Fruit fly (Drosophila melanogaster) whole organism, embryonic: ENCODE measurements around the gene NdufA3.

Source experiments
- BEAF-32 ChIP-seq: fragments of 200-800 bp; sonication (Bioruptor generic); optimal IDR thresholded peaks from 3 replicates; lab custom pipeline; 2017; ENCODE audit warnings: missing biosample characterization, missing genetic modification characterization, mild to moderate bottlenecking, moderate library complexity, missing genetic modification reagents
- CG10267 ChIP-seq: fragments of 200-800 bp; sonication (Bioruptor generic); optimal IDR thresholded peaks from 2 replicates; lab custom pipeline; 2018; ENCODE audit warnings: missing biosample characterization, mild to moderate bottlenecking, missing genetic modification characterization, moderate library complexity
- CG12071 ChIP-seq: fragments of 200-800 bp; sonication (Bioruptor generic); optimal IDR thresholded peaks from 3 replicates; lab custom pipeline; 2018; ENCODE audit warnings: missing biosample characterization, mild to moderate bottlenecking, missing genetic modification characterization
- CG1233 ChIP-seq: fragments of 200-800 bp; sonication (Bioruptor generic); optimal IDR thresholded peaks from 4 replicates; lab custom pipeline; 2018; ENCODE audit warnings: missing biosample characterization, mild to moderate bottlenecking, missing genetic modification characterization
- CG12391 ChIP-seq: fragments of 200-800 bp; sonication (Bioruptor generic); optimal IDR thresholded peaks from 3 replicates; lab custom pipeline; 2018; ENCODE audit warnings: missing biosample characterization, mild to moderate bottlenecking, missing genetic modification characterization, moderate library complexity
- CG14667 ChIP-seq: fragments of 200-800 bp; sonication (Bioruptor generic); IDR thresholded peaks from 2 replicates; pipeline ENCODE4 v1.3.6; 2022; ENCODE audit warnings: missing biosample characterization, missing genetic modification characterization
- CG1603 ChIP-seq: fragments of 200-800 bp; sonication (Bioruptor generic); optimal IDR thresholded peaks from 2 replicates; lab custom pipeline; 2019; ENCODE audit warnings: missing biosample characterization, mild to moderate bottlenecking, missing genetic modification characterization, moderate library complexity
- CG18764 ChIP-seq: fragments of 200-800 bp; sonication (Bioruptor generic); optimal IDR thresholded peaks from 3 replicates; lab custom pipeline; 2016; ENCODE audit warnings: missing biosample characterization, missing genetic modification characterization
- CG2199 ChIP-seq: fragments of 200-800 bp; sonication (Bioruptor generic); IDR thresholded peaks from 3 replicates; pipeline ENCODE4 v1.3.6; 2022; ENCODE audit warnings: missing biosample characterization, missing genetic modification characterization
- CG2712 ChIP-seq: fragments of 200-800 bp; optimal IDR thresholded peaks from 3 replicates; lab custom pipeline; 2019; ENCODE audit warnings: missing biosample characterization, mild to moderate bottlenecking, missing genetic modification characterization, moderate library complexity
- CG32767 ChIP-seq: fragments of 200-800 bp; sonication (Bioruptor generic); IDR thresholded peaks from 2 replicates; pipeline ENCODE4 v1.3.6; 2022; ENCODE audit warnings: missing biosample characterization, missing genetic modification characterization
- CG32772 ChIP-seq: fragments of 200-800 bp; sonication (Bioruptor generic); IDR thresholded peaks from 2 replicates; pipeline ENCODE4 v1.3.6; 2022; ENCODE audit warnings: missing biosample characterization, missing genetic modification characterization
- CG42726 ChIP-seq: fragments of 200-800 bp; sonication (Bioruptor generic); IDR thresholded peaks from 2 replicates; pipeline ENCODE4 v1.3.6; 2022; ENCODE audit warnings: missing biosample characterization, missing genetic modification characterization; ENCODE audit not compliant: partially characterized antibody
- CG4282 ChIP-seq: fragments of 200-800 bp; sonication (Bioruptor generic); optimal IDR thresholded peaks from 2 replicates; lab custom pipeline; 2016; ENCODE audit warnings: missing biosample characterization, missing genetic modification characterization
- CG4404 ChIP-seq: fragments of 200-800 bp; sonication (Bioruptor generic); IDR thresholded peaks from 2 replicates; pipeline ENCODE4 v1.3.6; 2022; ENCODE audit warnings: missing biosample characterization, missing genetic modification characterization
- CG6272 ChIP-seq: fragments of 200-800 bp; sonication (Bioruptor generic); IDR thresholded peaks from 2 replicates; pipeline ENCODE4 v1.3.6; 2022; ENCODE audit warnings: missing biosample characterization, missing genetic modification characterization
- CG7928 ChIP-seq: fragments of 200-800 bp; sonication (Bioruptor generic); optimal IDR thresholded peaks from 2 replicates; lab custom pipeline; 2017; ENCODE audit warnings: missing biosample characterization, mild to moderate bottlenecking, missing genetic modification characterization
- CG8281 ChIP-seq: fragments of 200-800 bp; sonication (Bioruptor generic); optimal IDR thresholded peaks from 2 replicates; lab custom pipeline; 2018; ENCODE audit warnings: missing biosample characterization, mild to moderate bottlenecking, missing genetic modification characterization, moderate library complexity
- CG8290 ChIP-seq, 3 experiments: fragments of 200-800 bp; sonication (Bioruptor generic); optimal IDR thresholded peaks; 2 replicates each; lab custom pipeline; 2016 to 2019; ENCODE audit warnings: missing biosample characterization in 3 of 3, missing genetic modification characterization in 3 of 3, mild to moderate bottlenecking in 2 of 3, moderate library complexity in 1 of 3
- CG9609 ChIP-seq: fragments of 200-800 bp; sonication (Bioruptor generic); optimal IDR thresholded peaks from 3 replicates; lab custom pipeline; 2016; ENCODE audit warnings: missing biosample characterization, missing genetic modification characterization
- CG9797 ChIP-seq: fragments of 200-800 bp; sonication (Bioruptor generic); optimal IDR thresholded peaks from 3 replicates; lab custom pipeline; 2018; ENCODE audit warnings: missing biosample characterization, mild to moderate bottlenecking, missing genetic modification characterization
- D ChIP-seq, 2 experiments: fragments of 200-800 bp in 1 of 2; fragments of >200 bp in 1 of 2; sonication (Bioruptor generic) in 1 of 2; optimal IDR thresholded peaks; 2 replicates in 1 of 2; 3 replicates in 1 of 2; lab custom pipeline; 2017; ENCODE audit warnings: mild to moderate bottlenecking in 1 of 2, missing biosample characterization in 1 of 2, missing genetic modification characterization in 1 of 2, missing genetic modification reagents in 1 of 2
- Elba2 ChIP-seq: fragments of 200-800 bp; sonication (Bioruptor generic); optimal IDR thresholded peaks from 3 replicates; lab custom pipeline; 2016; ENCODE audit warnings: missing biosample characterization, missing genetic modification characterization
- Fer3 ChIP-seq: fragments of 200-800 bp; sonication (Bioruptor generic); optimal IDR thresholded peaks from 2 replicates; lab custom pipeline; 2018; ENCODE audit warnings: missing biosample characterization, mild to moderate bottlenecking, missing genetic modification characterization, moderate library complexity
- Gug ChIP-seq: fragments of 200-800 bp; sonication (Bioruptor generic); IDR thresholded peaks from 4 replicates; pipeline ENCODE4 v1.3.6; 2022; ENCODE audit warnings: missing biosample characterization, missing genetic modification characterization
- NK7.1 ChIP-seq: fragments of 200-800 bp; sonication (Bioruptor generic); optimal IDR thresholded peaks from 3 replicates; lab custom pipeline; 2016; ENCODE audit warnings: missing biosample characterization, missing genetic modification characterization
- NfI ChIP-seq: fragments of 200-800 bp; sonication (Bioruptor generic); optimal IDR thresholded peaks from 3 replicates; lab custom pipeline; 2018; ENCODE audit warnings: missing biosample characterization, mild to moderate bottlenecking, missing genetic modification characterization, moderate library complexity
- Taf1 ChIP-seq: fragments of 200-800 bp; sonication (Bioruptor generic); IDR thresholded peaks from 2 replicates; pipeline ENCODE4 v1.3.6; 2022; ENCODE audit warnings: missing biosample characterization, missing genetic modification characterization
- az2 ChIP-seq: fragments of 200-800 bp; sonication (Bioruptor generic); optimal IDR thresholded peaks from 3 replicates; lab custom pipeline; 2016; ENCODE audit warnings: missing biosample characterization, missing genetic modification characterization
- chn ChIP-seq: fragments of 200-800 bp; sonication (Bioruptor generic); optimal IDR thresholded peaks from 2 replicates; lab custom pipeline; 2016; ENCODE audit warnings: missing biosample characterization, missing genetic modification characterization
- ci ChIP-seq: fragments of 200-800 bp; sonication (Bioruptor generic); IDR thresholded peaks from 3 replicates; pipeline ENCODE4 v1.3.6; 2022; ENCODE audit warnings: missing biosample characterization, missing genetic modification characterization
- dmrt11E ChIP-seq: fragments of 200-800 bp; sonication (Bioruptor generic); optimal IDR thresholded peaks from 3 replicates; lab custom pipeline; 2018; ENCODE audit warnings: missing biosample characterization, mild to moderate bottlenecking, missing genetic modification characterization, moderate library complexity
- ems ChIP-seq: fragments of 200-800 bp; sonication (Bioruptor generic); optimal IDR thresholded peaks from 3 replicates; lab custom pipeline; 2016; ENCODE audit warnings: missing biosample characterization, missing genetic modification characterization
- esg ChIP-seq: fragments of 200-800 bp; sonication (Bioruptor generic); conservative IDR thresholded peaks from 2 replicates; pipeline ENCODE4 v1.3.6; 2022; ENCODE audit warnings: missing biosample characterization, missing genetic modification characterization
- gcm2 ChIP-seq: fragments of 200-800 bp; sonication (Bioruptor generic); optimal IDR thresholded peaks from 2 replicates; lab custom pipeline; 2016; ENCODE audit warnings: missing biosample characterization, missing genetic modification characterization
- gem ChIP-seq: fragments of 200-800 bp; sonication (Bioruptor generic); optimal IDR thresholded peaks from 2 replicates; lab custom pipeline; 2019; ENCODE audit warnings: missing biosample characterization, mild to moderate bottlenecking, missing genetic modification characterization, moderate library complexity
- gfzf ChIP-seq: fragments of 200-800 bp; sonication (Bioruptor generic); optimal IDR thresholded peaks from 2 replicates; lab custom pipeline; 2016; ENCODE audit warnings: missing biosample characterization, mild to moderate bottlenecking, missing genetic modification characterization, moderate library complexity
- hth ChIP-seq: fragments of >200 bp; optimal IDR thresholded peaks from 2 replicates; lab custom pipeline; 2017; ENCODE audit warnings: inconsistent platforms
- jumu ChIP-seq: fragments of 200-800 bp; sonication (Bioruptor generic); optimal IDR thresholded peaks from 3 replicates; lab custom pipeline; 2016; ENCODE audit warnings: missing biosample characterization, missing genetic modification characterization
- oc ChIP-seq: fragments of 200-800 bp; sonication (Bioruptor generic); optimal IDR thresholded peaks from 2 replicates; lab custom pipeline; 2018; ENCODE audit warnings: missing biosample characterization, mild to moderate bottlenecking, missing genetic modification characterization, moderate library complexity
- phol ChIP-seq: fragments of 200-800 bp; sonication (Bioruptor generic); optimal IDR thresholded peaks from 3 replicates; lab custom pipeline; 2018; ENCODE audit warnings: missing biosample characterization, mild to moderate bottlenecking, missing genetic modification characterization, moderate library complexity
- prd ChIP-seq, 3 experiments: fragments of >200 bp in 2 of 3; fragments of 200-800 bp in 1 of 3; sonication (Bioruptor generic) in 1 of 3; optimal IDR thresholded peaks in 2 of 3; IDR thresholded peaks in 1 of 3; 2 replicates in 2 of 3; 3 replicates in 1 of 3; pipeline versions ENCODE4 v1.3.6 to Lab custom; 2017 to 2022; ENCODE audit warnings: missing biosample characterization in 1 of 3, missing genetic modification characterization in 1 of 3
- row ChIP-seq: fragments of 200-800 bp; sonication (Bioruptor generic); IDR thresholded peaks from 3 replicates; pipeline ENCODE4 v1.3.6; 2022; ENCODE audit warnings: missing biosample characterization, missing genetic modification characterization
- sens-2 ChIP-seq: fragments of 200-800 bp; sonication (Bioruptor generic); IDR thresholded peaks from 2 replicates; pipeline ENCODE4 v1.3.6; 2022; ENCODE audit warnings: missing biosample characterization, missing genetic modification characterization
- so ChIP-seq: fragments of 200-800 bp; sonication (Bioruptor generic); IDR thresholded peaks from 3 replicates; pipeline ENCODE4 v1.3.6; 2022; ENCODE audit warnings: missing biosample characterization, missing genetic modification characterization
- sqz ChIP-seq: fragments of 200-800 bp; sonication (Bioruptor generic); optimal IDR thresholded peaks from 3 replicates; lab custom pipeline; 2018; ENCODE audit warnings: missing biosample characterization, mild to moderate bottlenecking, missing genetic modification characterization
- sr ChIP-seq: fragments of 200-800 bp; sonication (Bioruptor generic); IDR thresholded peaks from 3 replicates; pipeline ENCODE4 v1.3.6; 2022; ENCODE audit warnings: missing biosample characterization, missing genetic modification characterization
- tgo ChIP-seq: fragments of 200-800 bp; sonication (Bioruptor generic); IDR thresholded peaks from 3 replicates; pipeline ENCODE4 v1.3.6; 2022; ENCODE audit warnings: missing biosample characterization, missing genetic modification characterization
- toy ChIP-seq: fragments of 200-800 bp; sonication (Bioruptor generic); IDR thresholded peaks from 2 replicates; pipeline ENCODE4 v1.3.6; 2022; ENCODE audit warnings: missing biosample characterization, missing genetic modification characterization
- unc-4 ChIP-seq: fragments of 200-800 bp; sonication (Bioruptor generic); IDR thresholded peaks from 2 replicates; pipeline ENCODE4 v1.3.6; 2022; ENCODE audit warnings: missing biosample characterization, missing genetic modification characterization; ENCODE audit not compliant: partially characterized antibody

Gene NdufA3

DNA sequence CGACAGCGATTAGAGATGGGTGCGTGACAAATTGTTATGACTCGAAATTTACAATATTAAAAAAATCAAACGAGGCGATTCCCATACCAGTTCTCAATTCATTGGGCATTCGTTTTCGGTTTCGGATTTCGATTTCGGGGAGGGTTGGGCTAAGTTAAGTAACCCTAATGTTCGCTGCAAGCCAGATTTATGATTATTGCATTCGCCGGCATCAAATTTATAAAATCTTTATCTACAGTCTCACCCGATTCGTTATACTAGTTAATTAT is 31.9 kb downstream of the NdufA3 start (continued):
- TF ChIP-seq so (no peak), CG8281 (tag; lab: Kevin White, UChicago) (no peak), NfI (GFP tag; lab: Kevin White, UChicago) (no peak), ci (GFP tag; lab: Robert Waterston, UW) (0 out of 3 replicates have a peak, but pooled peaks have one; percentile 44), Gug (no peak), toy (GFP tag; lab: Robert Waterston, UW) (no peak), jumu (GFP tag; lab: Kevin White, UChicago) (no peak), chn (GFP tag; lab: Kevin White, UChicago) (no peak), sr (GFP tag; lab: Robert Waterston, UW) (no peak), CG7928 (GFP tag; lab: Kevin White, UChicago) (no peak), CG42726 (no peak), CG18764 (no peak), CG6272 (GFP tag; lab: Robert Waterston, UW) (no peak), CG2199 (GFP tag; lab: Robert Waterston, UW) (no peak), CG32772 (GFP tag; lab: Robert Waterston, UW) (no peak), CG12071 (GFP tag; lab: Kevin White, UChicago) (no peak), CG10267 (tag; lab: Kevin White, UChicago) (no peak), gem (no peak), gfzf (GFP tag; lab: Kevin White, UChicago) (no peak), Taf1 (GFP tag; lab: Robert Waterston, UW) (no peak), CG14667 (no peak), CG8290 (GFP tag; optimal IDR thresholded peaks at IDR 0.05; lab: Kevin White, UChicago) (no peak), CG8290 (tag; optimal IDR thresholded peaks at IDR 0.05; lab: Kevin White, UChicago) (no peak), CG1233 (GFP tag; lab: Kevin White, UChicago) (no peak), CG2712 (tag; lab: Kevin White, UChicago) (no peak), CG32767 (GFP tag; lab: Robert Waterston, UW) (no peak), CG9609 (GFP tag; lab: Kevin White, UChicago) (no peak), CG9797 (GFP tag; lab: Kevin White, UChicago) (no peak), dmrt11E (tag; lab: Kevin White, UChicago) (no peak), unc-4 (GFP tag; lab: Robert Waterston, UW) (no peak), BEAF-32 (GFP tag; lab: Kevin White, UChicago) (peak; percentile 47), sqz (GFP tag; lab: Kevin White, UChicago) (peak; percentile 13), NK7.1 (GFP tag; lab: Kevin White, UChicago) (no peak), oc (peak; percentile 16), row (peak; percentile 38; the same call in 2 of the 3 replicates)

DNA sequence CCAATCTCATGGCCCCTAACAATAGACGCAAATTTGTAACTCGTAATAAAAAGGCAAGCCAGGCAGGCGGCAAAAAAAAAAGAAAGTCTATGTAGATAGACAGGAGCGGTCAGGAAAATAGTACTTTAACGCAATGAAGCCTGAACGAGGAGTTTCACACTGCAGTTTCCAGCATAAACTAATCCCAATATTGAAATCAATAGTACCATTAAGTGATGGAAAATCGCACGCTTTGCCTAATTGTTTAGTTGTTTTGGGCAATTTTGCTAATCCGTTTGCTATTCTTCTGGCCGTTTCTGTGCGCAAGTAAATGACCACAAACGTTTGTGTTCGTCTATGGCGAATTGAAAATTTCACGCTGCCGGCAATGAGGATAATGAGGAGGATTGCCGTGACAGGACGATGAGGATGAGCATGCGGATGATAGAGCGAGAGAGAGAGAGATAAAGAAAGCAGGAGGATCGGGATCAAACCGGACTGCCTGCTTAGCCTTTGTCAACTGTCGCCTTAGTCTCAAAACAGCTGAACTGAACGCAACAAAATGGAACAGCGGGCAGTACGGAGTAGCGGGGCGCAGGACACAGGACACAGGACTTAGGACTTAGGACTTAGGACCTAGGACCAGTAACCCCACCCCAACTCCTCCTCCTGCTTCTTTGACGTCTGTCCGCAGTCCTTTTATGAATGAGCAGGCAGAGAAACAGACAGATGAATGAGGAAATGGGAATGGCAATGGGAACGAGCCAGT is 32.4 kb downstream of the NdufA3 start:
- TF ChIP-seq CG4282 (GFP tag; lab: Kevin White, UChicago) (no peak), Elba2 (GFP tag; lab: Kevin White, UChicago) (no peak), tgo (GFP tag; lab: Robert Waterston, UW) (no peak), Fer3 (peak; percentile 20), esg (GFP tag; lab: Robert Waterston, UW) (0 out of 2 replicates have a peak, but pooled peaks have one; percentile 12), CG12391 (tag; lab: Kevin White, UChicago) (peak; percentile 14), gcm2 (no peak), az2 (GFP tag; lab: Kevin White, UChicago) (peak; percentile 2), ems (GFP tag; lab: Kevin White, UChicago) (no peak), phol (tag; lab: Kevin White, UChicago) (peak; percentile 31), CG1603 (tag; lab: Kevin White, UChicago) (peak; percentile 45), prd (optimal IDR thresholded peaks at IDR 0.05; lab: Kevin White, UChicago) (no peak), prd (GFP tag; IDR thresholded peaks at IDR 0.05; lab: Robert Waterston, UW) (peak; percentile 64; the same call in 2 of the 3 replicates), CG4404 (GFP tag; lab: Robert Waterston, UW) (no peak), sens-2 (no peak), D (optimal IDR thresholded peaks at IDR 0.05; lab: Kevin White, UChicago) (peak; percentile 85), D (GFP tag; optimal IDR thresholded peaks at IDR 0.05; lab: Kevin White, UChicago) (no peak), hth (lab: Kevin White, UChicago) (no peak)
